Worm (Caenorhabditis elegans) whole organism, L3 larva: ENCODE measurements around the gene sdz-11.

Experiments
- aly-2 ChIP-seq: fragments of 150-350 bp; optimal IDR thresholded peaks from 2 replicates; lab custom pipeline; 2014; ENCODE audit warnings: missing biosample characterization, missing genetic modification characterization
- ceh-9 ChIP-seq: sonication (generic microtip); optimal IDR thresholded peaks from 2 replicates; lab custom pipeline; 2018; ENCODE audit warnings: missing biosample characterization, missing genetic modification characterization
- elt-1 ChIP-seq: fragments of 150-350 bp; optimal IDR thresholded peaks from 2 replicates; lab custom pipeline; 2014; ENCODE audit warnings: missing biosample characterization, missing genetic modification characterization
- fkh-10 ChIP-seq: sonication (generic microtip); optimal IDR thresholded peaks from 2 replicates; lab custom pipeline; 2017; ENCODE audit warnings: missing biosample characterization, missing genetic modification reagents, missing genetic modification characterization
- nhr-25 ChIP-seq: sonication (generic microtip); optimal IDR thresholded peaks from 2 replicates; lab custom pipeline; 2017; ENCODE audit warnings: missing biosample characterization, missing genetic modification characterization
- nhr-76 ChIP-seq: fragments of 150-350 bp; sonication (generic microtip); optimal IDR thresholded peaks from 5 replicates; lab custom pipeline; 2014; ENCODE audit warnings: missing biosample characterization, missing genetic modification characterization
- unc-39 ChIP-seq: sonication (generic microtip); optimal IDR thresholded peaks from 4 replicates; lab custom pipeline; 2017; ENCODE audit warnings: missing biosample characterization, missing genetic modification characterization
- unc-62 ChIP-seq: fragments of 150-350 bp; sonication (generic microtip); optimal IDR thresholded peaks from 4 replicates; lab custom pipeline; 2014; ENCODE audit warnings: missing biosample characterization, missing genetic modification reagents, missing genetic modification characterization
- zag-1 ChIP-seq: fragments of 150-350 bp; optimal IDR thresholded peaks from 2 replicates; lab custom pipeline; 2014; ENCODE audit warnings: missing biosample characterization, missing genetic modification characterization
- ztf-4 ChIP-seq: fragments of 150-350 bp; optimal IDR thresholded peaks from 2 replicates; lab custom pipeline; 2014; ENCODE audit warnings: missing biosample characterization, missing genetic modification characterization

ce11 chrII:3709255-3709654 lies 42.8 kb downstream of the sdz-11 start, which contains the start of gene srx-110:
- no peak for TF ChIP-seq ceh-9 (tag; lab: Kevin White, UChicago)
- no peak for TF ChIP-seq aly-2 (tag; lab: Kevin White, UChicago)
- TF ChIP-seq elt-1, result no peak
- TF ChIP-seq unc-39, result no peak
- no peak for TF ChIP-seq unc-62 (GFP tag; lab: Kevin White, UChicago)
- no peak for TF ChIP-seq nhr-25 (tag; lab: Kevin White, UChicago)
- TF ChIP-seq ztf-4 (tag; lab: Kevin White, UChicago), result no peak
- no peak for TF ChIP-seq zag-1
- no peak for TF ChIP-seq nhr-76
- TF ChIP-seq fkh-10, result no peak
